Fruit fly (Drosophila melanogaster): ENCODE measurements around the gene Pi4KIIIalpha.

- no peak for TF ChIP-seq psq (optimal IDR thresholded peaks at IDR 0.05)
- TF ChIP-seq usp (GFP tag; optimal IDR thresholded peaks at IDR 0.05), result no peak
Observed at dm6 chrX:2655479-2655878, 30.9 kb downstream of the Pi4KIIIalpha start.

Data from whole organism.